Worm (Caenorhabditis elegans) whole organism, L1 larva: ENCODE measurements around the gene ZK370.6.

Experiments used
- dsc-1 ChIP-seq: sonication (generic microtip); optimal IDR thresholded peaks from 2 replicates; lab custom pipeline; 2016; ENCODE audit warnings: mild to moderate bottlenecking, missing genetic modification characterization, missing compliant biosample characterization
- fos-1 ChIP-seq: fragments of 150-350 bp; optimal IDR thresholded peaks from 2 replicates; lab custom pipeline; 2014; ENCODE audit warnings: missing biosample characterization, missing genetic modification characterization
- jun-1 ChIP-seq: fragments of 150-350 bp; optimal IDR thresholded peaks from 2 replicates; lab custom pipeline; 2014; ENCODE audit warnings: missing biosample characterization, missing genetic modification reagents, missing genetic modification characterization
- lin-13 ChIP-seq: fragments of 150-350 bp; optimal IDR thresholded peaks from 2 replicates; lab custom pipeline; 2014; ENCODE audit warnings: missing biosample characterization, missing genetic modification reagents, missing genetic modification characterization
- nhr-90 ChIP-seq: sonication (generic microtip); optimal IDR thresholded peaks from 2 replicates; lab custom pipeline; 2016; ENCODE audit warnings: mild to moderate bottlenecking, missing genetic modification characterization, missing compliant biosample characterization; ENCODE audit not compliant: poor library complexity
- tbx-2 ChIP-seq: sonication (generic microtip); optimal IDR thresholded peaks from 2 replicates; lab custom pipeline; 2016; ENCODE audit warnings: missing genetic modification characterization, missing compliant biosample characterization
- xbp-1 ChIP-seq: sonication (generic microtip); optimal IDR thresholded peaks from 2 replicates; lab custom pipeline; 2016; ENCODE audit warnings: missing genetic modification characterization, missing compliant biosample characterization

DNA sequence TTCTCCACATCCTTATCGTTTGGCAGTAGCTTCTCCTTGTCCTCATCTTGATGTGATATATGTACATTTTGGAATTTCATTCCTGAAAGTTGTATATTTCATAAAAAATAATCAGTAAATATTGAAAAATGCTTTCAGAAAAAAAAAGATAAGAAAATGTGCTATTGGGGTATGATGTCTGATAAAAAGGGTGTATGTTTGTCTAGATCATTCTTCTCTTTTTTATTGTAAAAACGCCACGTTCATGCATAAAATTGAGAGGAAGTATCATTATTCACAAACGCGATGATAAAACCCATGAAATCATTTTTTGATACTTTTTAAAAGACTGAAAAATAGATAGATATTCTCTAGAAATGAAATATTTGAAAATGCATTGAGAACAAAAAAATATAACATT is 5.0 kb upstream of the ZK370.6 start:
- TF ChIP-seq xbp-1 (no peak), tbx-2 (tag; lab: Kevin White, UChicago) (no peak), dsc-1 (tag; lab: Kevin White, UChicago) (no peak), jun-1 (tag; lab: Kevin White, UChicago) (peak; percentile 28), fos-1 (tag; lab: Kevin White, UChicago) (no peak), lin-13 (GFP tag; lab: Kevin White, UChicago) (no peak), nhr-90 (tag; lab: Kevin White, UChicago) (no peak)
